Fruit fly (Drosophila melanogaster) whole organism, wandering third instar larva: ENCODE results near the gene eEF1alpha2.
A peak's percentile ranks its signal among the peaks of the same experiment; 100 is the strongest.

Experiments
- Abd-B ChIP-seq: fragments of >200 bp; optimal IDR thresholded peaks from 2 replicates; lab custom pipeline; 2017; ENCODE audit warnings: missing biosample characterization, missing genetic modification characterization
- CG9705 ChIP-seq: fragments of 200-800 bp; sonication (Bioruptor generic); optimal IDR thresholded peaks from 2 replicates; lab custom pipeline; 2018; ENCODE audit warnings: missing biosample characterization, mild to moderate bottlenecking, missing genetic modification characterization
- CrebA ChIP-seq: fragments of 200-800 bp; sonication (Bioruptor generic); optimal IDR thresholded peaks from 2 replicates; lab custom pipeline; 2016; ENCODE audit warnings: missing biosample characterization, mild to moderate bottlenecking, missing genetic modification characterization, borderline replicate concordance
- Dfd ChIP-seq: fragments of >200 bp; optimal IDR thresholded peaks from 2 replicates; lab custom pipeline; 2017; ENCODE audit warnings: missing biosample characterization, missing genetic modification characterization
- Dif ChIP-seq: fragments of 200-275, 200-300 bp; sonication (Bioruptor generic); optimal IDR thresholded peaks from 2 replicates; lab custom pipeline; 2018; ENCODE audit warnings: missing biosample characterization, missing genetic modification characterization; ENCODE audit not compliant: partially characterized antibody
- GATAd ChIP-seq: sonication (Bioruptor generic); optimal IDR thresholded peaks from 2 replicates; lab custom pipeline; 2016; ENCODE audit warnings: missing biosample characterization, missing genetic modification characterization
- HLH106 ChIP-seq: fragments of 200-800 bp; optimal IDR thresholded peaks from 3 replicates; lab custom pipeline; 2019; ENCODE audit warnings: missing biosample characterization, mild to moderate bottlenecking, missing genetic modification characterization, moderate library complexity
- Hnf4 ChIP-seq: fragments of 200-800 bp; sonication (Bioruptor generic); optimal IDR thresholded peaks from 2 replicates; lab custom pipeline; 2016; ENCODE audit warnings: missing biosample characterization, mild to moderate bottlenecking, missing genetic modification characterization
- Hr78 ChIP-seq: fragments of >200 bp; optimal IDR thresholded peaks from 2 replicates; lab custom pipeline; 2017; ENCODE audit warnings: missing biosample characterization, missing genetic modification characterization
- Hr83 ChIP-seq: fragments of 200-300 bp; sonication (Bioruptor generic); optimal IDR thresholded peaks from 2 replicates; lab custom pipeline; 2016; ENCODE audit warnings: missing biosample characterization, mild to moderate bottlenecking, missing genetic modification characterization, moderate library complexity; ENCODE audit not compliant: poor library complexity, severe bottlenecking
- Jra ChIP-seq: sonication (Bioruptor generic); optimal IDR thresholded peaks from 2 replicates; lab custom pipeline; 2016; ENCODE audit warnings: missing biosample characterization, missing genetic modification characterization
- Mio ChIP-seq: sonication (Bioruptor generic); optimal IDR thresholded peaks from 2 replicates; lab custom pipeline; 2016; ENCODE audit warnings: missing biosample characterization, missing genetic modification characterization
- Myc ChIP-seq: fragments of >200 bp; optimal IDR thresholded peaks from 2 replicates; lab custom pipeline; 2017
- N ChIP-seq: fragments of >200 bp; optimal IDR thresholded peaks from 2 replicates; lab custom pipeline; 2018; ENCODE audit warnings: missing biosample characterization, missing external identifiers, missing genetic modification characterization
- OdsH ChIP-seq: fragments of 200-800 bp; sonication (Bioruptor generic); optimal IDR thresholded peaks from 2 replicates; lab custom pipeline; 2016; ENCODE audit warnings: missing biosample characterization, mild to moderate bottlenecking, missing genetic modification characterization
- Rel ChIP-seq, 2 experiments: fragments of 200-800 bp; sonication (Bioruptor generic) in 1 of 2; optimal IDR thresholded peaks; 2 replicates in 1 of 2; 3 replicates in 1 of 2; lab custom pipeline; 2016 to 2019; ENCODE audit warnings: mild to moderate bottlenecking in 2 of 2, missing biosample characterization in 2 of 2, missing genetic modification characterization in 2 of 2, moderate library complexity in 1 of 2
- Sp1 ChIP-seq: fragments of 200-800 bp; sonication (Bioruptor generic); optimal IDR thresholded peaks from 3 replicates; lab custom pipeline; 2019; ENCODE audit warnings: missing biosample characterization, mild to moderate bottlenecking, missing genetic modification characterization, moderate library complexity
- Vsx2 ChIP-seq: fragments of 200-300, 225-300 bp; sonication (Bioruptor generic); optimal IDR thresholded peaks from 2 replicates; lab custom pipeline; 2018; ENCODE audit warnings: missing biosample characterization, missing genetic modification characterization; ENCODE audit not compliant: partially characterized antibody
- br ChIP-seq: fragments of 200-800 bp; sonication (Bioruptor generic); optimal IDR thresholded peaks from 2 replicates; lab custom pipeline; 2016; ENCODE audit warnings: missing biosample characterization, missing genetic modification characterization
- dl ChIP-seq, 2 experiments: fragments of 175-275, 200-275 bp in 1 of 2; fragments of 200-275 bp in 1 of 2; sonication (Bioruptor generic); optimal IDR thresholded peaks; lab custom pipeline; 2018; ENCODE audit warnings: mild to moderate bottlenecking in 2 of 2, missing biosample characterization in 2 of 2, missing genetic modification characterization in 2 of 2, moderate library complexity in 2 of 2; ENCODE audit not compliant: partially characterized antibody in 2 of 2, insufficient read depth in 1 of 2
- dmrt93B ChIP-seq: fragments of 200-800 bp; sonication (Bioruptor generic); optimal IDR thresholded peaks from 2 replicates; lab custom pipeline; 2018; ENCODE audit warnings: missing biosample characterization, mild to moderate bottlenecking, missing genetic modification characterization
- ey ChIP-seq: fragments of 200-800 bp; sonication (Bioruptor generic); optimal IDR thresholded peaks from 2 replicates; lab custom pipeline; 2016; ENCODE audit warnings: missing biosample characterization, missing genetic modification characterization
- foxo ChIP-seq, 2 experiments: fragments of 200-800 bp; sonication (Bioruptor generic); optimal IDR thresholded peaks; 2 replicates in 1 of 2; 3 replicates in 1 of 2; lab custom pipeline; 2016 to 2017; ENCODE audit warnings: missing biosample characterization in 2 of 2, missing genetic modification characterization in 2 of 2
- fru ChIP-seq: fragments of 200-800 bp; sonication (Bioruptor generic); optimal IDR thresholded peaks from 3 replicates; lab custom pipeline; 2016; ENCODE audit warnings: missing biosample characterization, mild to moderate bottlenecking, missing genetic modification characterization
- h ChIP-seq: fragments of 200-800 bp; sonication (Bioruptor generic); optimal IDR thresholded peaks from 3 replicates; lab custom pipeline; 2016; ENCODE audit warnings: missing biosample characterization, mild to moderate bottlenecking, missing genetic modification characterization
- jim ChIP-seq: fragments of 175-275, 200-325 bp; sonication (Bioruptor generic); optimal IDR thresholded peaks from 2 replicates; lab custom pipeline; 2016; ENCODE audit warnings: missing biosample characterization, mild to moderate bottlenecking, missing genetic modification characterization
- lola ChIP-seq: fragments of >200 bp; optimal IDR thresholded peaks from 2 replicates; lab custom pipeline; 2017; ENCODE audit warnings: missing biosample characterization, missing genetic modification characterization
- pan ChIP-seq: fragments of >200 bp; optimal IDR thresholded peaks from 2 replicates; lab custom pipeline; 2017
- psq ChIP-seq: fragments of 200-800 bp; sonication (Bioruptor generic); optimal IDR thresholded peaks from 3 replicates; lab custom pipeline; 2017; ENCODE audit warnings: missing biosample characterization, mild to moderate bottlenecking, missing genetic modification characterization, moderate library complexity
- rgr ChIP-seq: fragments of 200-800 bp; sonication (Bioruptor generic); optimal IDR thresholded peaks from 3 replicates; lab custom pipeline; 2016; ENCODE audit warnings: missing biosample characterization, mild to moderate bottlenecking, missing genetic modification characterization
- sage ChIP-seq: fragments of 200-800 bp; sonication (Bioruptor generic); optimal IDR thresholded peaks from 2 replicates; lab custom pipeline; 2016; ENCODE audit warnings: missing biosample characterization, mild to moderate bottlenecking, missing genetic modification characterization
- sv ChIP-seq: fragments of 200-800 bp; sonication (Bioruptor generic); optimal IDR thresholded peaks from 3 replicates; lab custom pipeline; 2016; ENCODE audit warnings: missing biosample characterization, missing genetic modification characterization
- tai ChIP-seq: sonication (Bioruptor generic); optimal IDR thresholded peaks from 2 replicates; lab custom pipeline; 2016; ENCODE audit warnings: missing biosample characterization, missing genetic modification characterization
- usp ChIP-seq: fragments of >200 bp; optimal IDR thresholded peaks from 2 replicates; lab custom pipeline; 2017; ENCODE audit warnings: missing biosample characterization, missing genetic modification characterization
- woc ChIP-seq: sonication (Bioruptor generic); optimal IDR thresholded peaks from 2 replicates; lab custom pipeline; 2016; ENCODE audit warnings: missing biosample characterization, mild to moderate bottlenecking, missing genetic modification characterization

eEF1alpha2 gene

DNA sequence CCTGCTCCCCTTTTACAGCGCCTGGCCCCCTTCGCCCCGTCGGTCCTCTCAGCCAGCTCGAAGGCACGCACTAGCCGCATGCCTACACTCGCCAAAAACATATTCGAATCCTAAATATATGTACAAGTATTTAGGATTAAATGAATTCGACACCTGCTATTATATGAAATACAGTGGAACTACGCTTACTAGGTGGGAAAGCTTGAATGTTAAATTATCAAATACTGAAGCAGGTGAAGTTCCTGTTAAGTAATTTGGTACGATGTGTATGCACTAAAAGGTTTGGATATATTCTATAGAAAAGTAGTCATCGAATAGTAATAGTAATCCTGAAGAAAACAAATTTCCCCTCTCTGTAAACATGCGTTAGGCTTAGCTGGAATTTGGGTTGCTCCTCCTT is 48.5 kb upstream of the eEF1alpha2 start:
- TF ChIP-seq Sp1 (GFP tag; lab: Kevin White, UChicago) (no peak), Vsx2 (GFP tag; lab: Kevin White, UChicago) (no peak), lola (GFP tag; lab: Kevin White, UChicago) (no peak), dmrt93B (GFP tag; lab: Kevin White, UChicago) (no peak), br (GFP tag; lab: Kevin White, UChicago) (no peak), dl (GFP tag; optimal IDR thresholded peaks at IDR 0.05; lab: Kevin White, UChicago; ENCODE audit: insufficient read depth in 1 of 2, partially characterized antibody in 2 of 2) (no peak), psq (GFP tag; lab: Kevin White, UChicago) (no peak), GATAd (no peak), woc (GFP tag; lab: Kevin White, UChicago) (no peak), CG9705 (GFP tag; lab: Kevin White, UChicago) (no peak)
- TF ChIP-seq, all 38 proteins: peak for 0

dm6 chr3R:31690439-31690838 is 47.8 kb upstream of the eEF1alpha2 start:
- no peak for TF ChIP-seq br (GFP tag; lab: Kevin White, UChicago)
- TF ChIP-seq Mio = no peak
- no peak for TF ChIP-seq tai
- no peak for TF ChIP-seq dl (GFP tag; optimal IDR thresholded peaks at IDR 0.05; lab: Kevin White, UChicago; ENCODE audit: insufficient read depth in 1 of 2, partially characterized antibody in 2 of 2)
- TF ChIP-seq fru (GFP tag; lab: Kevin White, UChicago) = no peak

dm6 chr3R:31696664-31697063 is 41.6 kb upstream of the eEF1alpha2 start:
- TF ChIP-seq rgr = no peak
- no peak for TF ChIP-seq br (GFP tag; lab: Kevin White, UChicago)
- TF ChIP-seq Rel (GFP tag; optimal IDR thresholded peaks at IDR 0.05; lab: Kevin White, UChicago) = no peak
- TF ChIP-seq Rel (tag; optimal IDR thresholded peaks at IDR 0.05; lab: Kevin White, UChicago) = no peak
- peak in 1 of 2 experiments; percentile 32 for TF ChIP-seq foxo (GFP tag; optimal IDR thresholded peaks at IDR 0.05; lab: Kevin White, UChicago)
- no peak for TF ChIP-seq jim (GFP tag; lab: Kevin White, UChicago)
- no peak for TF ChIP-seq lola (GFP tag; lab: Kevin White, UChicago)
- no peak for TF ChIP-seq fru (GFP tag; lab: Kevin White, UChicago)
- TF ChIP-seq h = peak; percentile 0
- TF ChIP-seq psq (GFP tag; lab: Kevin White, UChicago) = no peak
- TF ChIP-seq Hnf4 (GFP tag; lab: Kevin White, UChicago) = no peak
- TF ChIP-seq Abd-B (GFP tag; lab: Kevin White, UChicago) = no peak
- no peak for TF ChIP-seq GATAd
- no peak for TF ChIP-seq HLH106 (tag; lab: Kevin White, UChicago)
- TF ChIP-seq dl (GFP tag; optimal IDR thresholded peaks at IDR 0.05; lab: Kevin White, UChicago; ENCODE audit: insufficient read depth in 1 of 2, partially characterized antibody in 2 of 2) = no peak
- TF ChIP-seq Jra = no peak
- TF ChIP-seq Vsx2 (GFP tag; lab: Kevin White, UChicago) = no peak

dm6 chr3R:31697606-31698005 is 40.7 kb upstream of the eEF1alpha2 start:
- TF ChIP-seq Mio (no peak), fru (GFP tag; lab: Kevin White, UChicago) (no peak), usp (GFP tag; lab: Kevin White, UChicago) (no peak), Sp1 (GFP tag; lab: Kevin White, UChicago) (no peak)

- TF ChIP-seq jim (GFP tag; lab: Kevin White, UChicago) (no peak), tai (no peak), Hnf4 (GFP tag; lab: Kevin White, UChicago) (peak; percentile 95), Hr78 (GFP tag; lab: Kevin White, UChicago) (no peak), Dif (peak; percentile 45), dmrt93B (GFP tag; lab: Kevin White, UChicago) (peak; percentile 91), foxo (GFP tag; optimal IDR thresholded peaks at IDR 0.05; lab: Kevin White, UChicago) (peak; percentile 82 to 96), Myc (lab: Kevin White, UChicago) (no peak), ey (peak; percentile 96), Hr83 (GFP tag; lab: Kevin White, UChicago) (peak; percentile 34), sage (GFP tag; lab: Kevin White, UChicago) (peak; percentile 91), pan (no peak), N (no peak), HLH106 (tag; lab: Kevin White, UChicago) (peak; percentile 96), woc (GFP tag; lab: Kevin White, UChicago) (peak; percentile 99), CrebA (GFP tag; lab: Kevin White, UChicago) (peak; percentile 87), sv (GFP tag; lab: Kevin White, UChicago) (no peak), usp (GFP tag; lab: Kevin White, UChicago) (no peak), OdsH (GFP tag; lab: Kevin White, UChicago) (peak; percentile 96), dl (GFP tag; optimal IDR thresholded peaks at IDR 0.05; lab: Kevin White, UChicago; ENCODE audit: insufficient read depth in 1 of 2, partially characterized antibody in 2 of 2) (no peak), CG9705 (GFP tag; lab: Kevin White, UChicago) (peak; percentile 93), Vsx2 (GFP tag; lab: Kevin White, UChicago) (no peak), br (GFP tag; lab: Kevin White, UChicago) (peak; percentile 95), rgr (peak; percentile 95), Mio (peak; percentile 62), fru (GFP tag; lab: Kevin White, UChicago) (peak; percentile 98), Dfd (no peak), GATAd (peak; percentile 66), h (peak; percentile 97), Abd-B (GFP tag; lab: Kevin White, UChicago) (no peak), Rel (GFP tag; optimal IDR thresholded peaks at IDR 0.05; lab: Kevin White, UChicago) (peak; percentile 75), Rel (tag; optimal IDR thresholded peaks at IDR 0.05; lab: Kevin White, UChicago) (peak; percentile 79)
Measured at dm6 chr3R:31698143-31698776, 40.0 kb upstream of the eEF1alpha2 start.
